Fruit fly (Drosophila melanogaster) whole organism, embryonic: ENCODE data around the gene bark.
A peak's percentile ranks its signal among the peaks of the same experiment; 100 is the strongest.

ENCODE experiments used
- ATbp ChIP-seq: fragments of 200-800 bp; sonication (Bioruptor generic); optimal IDR thresholded peaks from 2 replicates; lab custom pipeline; 2017; ENCODE audit warnings: missing biosample characterization, mild to moderate bottlenecking, missing genetic modification characterization, missing genetic modification reagents
- Ada2b ChIP-seq: fragments of 200-800 bp; sonication (Bioruptor generic); IDR thresholded peaks from 2 replicates; pipeline ENCODE4 v1.3.6; 2022; ENCODE audit warnings: missing biosample characterization, missing genetic modification characterization
- Bdp1 ChIP-seq: fragments of 200-800 bp; sonication (Bioruptor generic); optimal IDR thresholded peaks from 3 replicates; lab custom pipeline; 2016; ENCODE audit warnings: missing biosample characterization, missing genetic modification characterization
- CG12659 ChIP-seq: fragments of 200-800 bp; sonication (Bioruptor generic); optimal IDR thresholded peaks from 3 replicates; lab custom pipeline; 2017; ENCODE audit warnings: mild to moderate bottlenecking, missing biosample characterization, missing genetic modification reagents, missing genetic modification characterization
- CG15011 ChIP-seq: fragments of 200-800 bp; sonication (Bioruptor generic); optimal IDR thresholded peaks from 3 replicates; lab custom pipeline; 2018; ENCODE audit warnings: missing biosample characterization, mild to moderate bottlenecking, missing genetic modification characterization
- CG17361 ChIP-seq: fragments of 200-800 bp; sonication (Bioruptor generic); IDR thresholded peaks from 3 replicates; pipeline ENCODE4 v1.3.6; 2022; ENCODE audit warnings: missing biosample characterization, missing genetic modification characterization
- CG17612 ChIP-seq: fragments of 200-800 bp; sonication (Bioruptor generic); IDR thresholded peaks from 2 replicates; pipeline ENCODE4 v1.3.6; 2022; ENCODE audit warnings: missing biosample characterization, missing genetic modification characterization
- CG17829 ChIP-seq: fragments of 200-800 bp; optimal IDR thresholded peaks from 2 replicates; lab custom pipeline; 2019; ENCODE audit warnings: missing biosample characterization, mild to moderate bottlenecking, missing genetic modification characterization, moderate library complexity
- CG17912 ChIP-seq: fragments of 200-800 bp; sonication (Bioruptor generic); optimal IDR thresholded peaks from 2 replicates; lab custom pipeline; 2018; ENCODE audit warnings: missing biosample characterization, mild to moderate bottlenecking, missing genetic modification characterization
- CG2199 ChIP-seq: fragments of 200-800 bp; sonication (Bioruptor generic); IDR thresholded peaks from 3 replicates; pipeline ENCODE4 v1.3.6; 2022; ENCODE audit warnings: missing biosample characterization, missing genetic modification characterization
- CG30403 ChIP-seq: fragments of 200-800 bp; sonication (Bioruptor generic); optimal IDR thresholded peaks from 3 replicates; lab custom pipeline; 2016; ENCODE audit warnings: missing biosample characterization, missing genetic modification characterization
- CG34224 ChIP-seq: fragments of 200-800 bp; sonication (Bioruptor generic); IDR thresholded peaks from 3 replicates; pipeline ENCODE4 v1.3.6; 2022; ENCODE audit warnings: missing biosample characterization, missing genetic modification characterization; ENCODE audit not compliant: partially characterized antibody
- CG3726 ChIP-seq: fragments of 200-800 bp; sonication (Bioruptor generic); IDR thresholded peaks from 3 replicates; pipeline ENCODE4, ENCODE4 v1.3.6; 2022; ENCODE audit warnings: missing biosample characterization, missing genetic modification characterization
- CG4328 ChIP-seq: fragments of 200-800 bp; sonication (Bioruptor generic); optimal IDR thresholded peaks from 3 replicates; lab custom pipeline; 2017; ENCODE audit warnings: missing biosample characterization, missing genetic modification reagents, missing genetic modification characterization
- CG6254 ChIP-seq: fragments of 200-800 bp; sonication (Bioruptor generic); optimal IDR thresholded peaks from 3 replicates; lab custom pipeline; 2017; ENCODE audit warnings: mild to moderate bottlenecking, missing biosample characterization, missing genetic modification reagents, missing genetic modification characterization
- CG6654 ChIP-seq: fragments of 200-800 bp; sonication (Bioruptor generic); optimal IDR thresholded peaks from 2 replicates; lab custom pipeline; 2017; ENCODE audit warnings: missing biosample characterization, mild to moderate bottlenecking, missing genetic modification characterization
- CG7372 ChIP-seq: fragments of 200-800 bp; sonication (Bioruptor generic); IDR thresholded peaks from 2 replicates; pipeline ENCODE4 v1.3.6; 2022; ENCODE audit warnings: missing biosample characterization, missing genetic modification characterization
- CG8359 ChIP-seq: fragments of 200-800 bp; sonication (Bioruptor generic); optimal IDR thresholded peaks from 2 replicates; lab custom pipeline; 2017; ENCODE audit warnings: missing biosample characterization, mild to moderate bottlenecking, missing genetic modification characterization, borderline replicate concordance
- CG8388 ChIP-seq: fragments of 200-800 bp; sonication (Bioruptor generic); optimal IDR thresholded peaks from 2 replicates; lab custom pipeline; 2019; ENCODE audit warnings: missing biosample characterization, mild to moderate bottlenecking, missing genetic modification characterization, moderate library complexity
- CG8478 ChIP-seq: fragments of >200 bp; optimal IDR thresholded peaks from 2 replicates; lab custom pipeline; 2018
- CG9797 ChIP-seq: fragments of 200-800 bp; sonication (Bioruptor generic); optimal IDR thresholded peaks from 3 replicates; lab custom pipeline; 2018; ENCODE audit warnings: missing biosample characterization, mild to moderate bottlenecking, missing genetic modification characterization
- D ChIP-seq, 2 experiments: fragments of 200-800 bp in 1 of 2; fragments of >200 bp in 1 of 2; sonication (Bioruptor generic) in 1 of 2; optimal IDR thresholded peaks; 2 replicates in 1 of 2; 3 replicates in 1 of 2; lab custom pipeline; 2017; ENCODE audit warnings: mild to moderate bottlenecking in 1 of 2, missing biosample characterization in 1 of 2, missing genetic modification characterization in 1 of 2, missing genetic modification reagents in 1 of 2
- Dek ChIP-seq: fragments of 200-800 bp; sonication (Bioruptor generic); optimal IDR thresholded peaks from 3 replicates; lab custom pipeline; 2019; ENCODE audit warnings: missing biosample characterization, mild to moderate bottlenecking, missing genetic modification characterization, moderate library complexity
- Eip74EF ChIP-seq, 2 experiments: fragments of 200-800 bp in 1 of 2; fragments of >200 bp in 1 of 2; sonication (Bioruptor generic) in 1 of 2; optimal IDR thresholded peaks; 2 replicates each; lab custom pipeline; 2017 to 2019; ENCODE audit warnings: missing biosample characterization in 2 of 2, missing genetic modification characterization in 2 of 2, mild to moderate bottlenecking in 1 of 2, moderate library complexity in 1 of 2
- GATAe ChIP-seq: fragments of 200-800 bp; sonication (Bioruptor generic); conservative IDR thresholded peaks from 2 replicates; pipeline ENCODE4 v1.3.6; 2022; ENCODE audit warnings: missing biosample characterization, missing genetic modification characterization
- HLH4C ChIP-seq: fragments of 200-800 bp; sonication (Bioruptor generic); IDR thresholded peaks from 3 replicates; pipeline ENCODE4 v1.3.6; 2022; ENCODE audit warnings: missing biosample characterization, missing genetic modification characterization; ENCODE audit not compliant: partially characterized antibody
- Hmr ChIP-seq: fragments of 200-800 bp; sonication (Bioruptor generic); optimal IDR thresholded peaks from 3 replicates; lab custom pipeline; 2017; ENCODE audit warnings: mild to moderate bottlenecking, missing biosample characterization, missing genetic modification reagents, missing genetic modification characterization
- Lpt ChIP-seq: fragments of >200 bp; optimal IDR thresholded peaks from 2 replicates; lab custom pipeline; 2018; ENCODE audit warnings: missing biosample characterization, missing genetic modification characterization
- Nf-YB ChIP-seq: fragments of 200-800 bp; sonication (Bioruptor generic); optimal IDR thresholded peaks from 3 replicates; lab custom pipeline; 2019; ENCODE audit warnings: missing biosample characterization, mild to moderate bottlenecking, missing genetic modification characterization, moderate library complexity
- Sin3A ChIP-seq: fragments of >200 bp; optimal IDR thresholded peaks from 2 replicates; lab custom pipeline; 2018
- Sry-β ChIP-seq: fragments of 200-800 bp; sonication (Bioruptor generic); optimal IDR thresholded peaks from 2 replicates; lab custom pipeline; 2018; ENCODE audit warnings: missing biosample characterization, mild to moderate bottlenecking, missing genetic modification characterization, moderate library complexity
- Ssrp ChIP-seq: fragments of 200-800 bp; sonication (Bioruptor generic); optimal IDR thresholded peaks from 2 replicates; lab custom pipeline; 2018; ENCODE audit warnings: missing biosample characterization, mild to moderate bottlenecking, missing genetic modification characterization, moderate library complexity
- Tbp ChIP-seq: fragments of >200 bp; optimal IDR thresholded peaks from 2 replicates; lab custom pipeline; 2018; ENCODE audit warnings: missing biosample characterization, missing genetic modification characterization
- Trl ChIP-seq, 3 experiments: fragments of >200 bp in 2 of 3; fragments of 200-800 bp in 1 of 3; sonication (Bioruptor generic) in 1 of 3; optimal IDR thresholded peaks; 2 replicates in 1 of 3; 3 replicates in 2 of 3; lab custom pipeline; 2016 to 2017; ENCODE audit warnings: missing biosample characterization in 1 of 3, missing genetic modification characterization in 1 of 3
- ase ChIP-seq: fragments of 200-800 bp; sonication (Bioruptor generic); IDR thresholded peaks from 3 replicates; pipeline ENCODE4 v1.3.6; 2022; ENCODE audit warnings: missing biosample characterization, missing genetic modification characterization
- ato ChIP-seq: fragments of 200-800 bp; sonication (Bioruptor generic); IDR thresholded peaks from 2 replicates; pipeline ENCODE4 v1.3.6; 2022; ENCODE audit warnings: missing biosample characterization, missing genetic modification characterization; ENCODE audit not compliant: partially characterized antibody
- gt ChIP-seq: fragments of 200-800 bp; sonication (Bioruptor generic); IDR thresholded peaks from 2 replicates; pipeline ENCODE4 v1.3.6; 2022; ENCODE audit warnings: missing biosample characterization, missing genetic modification characterization
- ken ChIP-seq: fragments of 200-800 bp; sonication (Bioruptor generic); IDR thresholded peaks from 3 replicates; pipeline ENCODE4 v1.3.6; 2022; ENCODE audit warnings: missing biosample characterization, missing genetic modification characterization
- lbe ChIP-seq: fragments of 200-800 bp; sonication (Bioruptor generic); optimal IDR thresholded peaks from 2 replicates; lab custom pipeline; 2016; ENCODE audit warnings: missing biosample characterization, mild to moderate bottlenecking, missing genetic modification characterization
- pfk ChIP-seq: fragments of 200-800 bp; sonication (Bioruptor generic); optimal IDR thresholded peaks from 2 replicates; lab custom pipeline; 2018; ENCODE audit warnings: missing biosample characterization, mild to moderate bottlenecking, missing genetic modification characterization, moderate library complexity
- pnt ChIP-seq: fragments of 200-800 bp; sonication (Bioruptor generic); optimal IDR thresholded peaks from 3 replicates; lab custom pipeline; 2016; ENCODE audit warnings: missing biosample characterization, missing genetic modification characterization
- sug ChIP-seq: fragments of 200-800 bp; optimal IDR thresholded peaks from 2 replicates; lab custom pipeline; 2019; ENCODE audit warnings: missing biosample characterization, mild to moderate bottlenecking, missing genetic modification characterization, moderate library complexity
- tap ChIP-seq: fragments of 200-800 bp; optimal IDR thresholded peaks from 3 replicates; lab custom pipeline; 2019; ENCODE audit warnings: missing biosample characterization, mild to moderate bottlenecking, missing genetic modification characterization, moderate library complexity
- tll ChIP-seq, 2 experiments: fragments of 200-800 bp in 1 of 2; fragments of >200 bp in 1 of 2; sonication (Bioruptor generic) in 1 of 2; optimal IDR thresholded peaks; 2 replicates each; lab custom pipeline; 2017 to 2019; ENCODE audit warnings: missing biosample characterization in 2 of 2, missing genetic modification characterization in 2 of 2, mild to moderate bottlenecking in 1 of 2, moderate library complexity in 1 of 2
- twi ChIP-seq: fragments of 200-800 bp; optimal IDR thresholded peaks from 2 replicates; lab custom pipeline; 2019; ENCODE audit warnings: missing biosample characterization, mild to moderate bottlenecking, missing genetic modification characterization, moderate library complexity
- vvl ChIP-seq: fragments of 200-800 bp; sonication (Bioruptor generic); IDR thresholded peaks from 2 replicates; pipeline ENCODE4 v1.3.6; 2022; ENCODE audit warnings: missing biosample characterization, missing genetic modification characterization
- zen ChIP-seq: fragments of 200-800 bp; sonication (Bioruptor generic); optimal IDR thresholded peaks from 3 replicates; lab custom pipeline; 2018; ENCODE audit warnings: missing biosample characterization, mild to moderate bottlenecking, missing genetic modification characterization, moderate library complexity

Gene bark

dm6 chr2L:3805274-3806196 is 18.6 kb downstream of the bark start (continued):
- TF ChIP-seq Dek (tag; lab: Kevin White, UChicago) (no peak), vvl (GFP tag; lab: Robert Waterston, UW) (peak; percentile 31; the same call in 1 of the 2 replicates), CG17612 (GFP tag; lab: Robert Waterston, UW) (no peak), CG17912 (GFP tag; lab: Kevin White, UChicago) (no peak), Sin3A (lab: Kevin White, UChicago) (no peak), Bdp1 (GFP tag; lab: Kevin White, UChicago) (no peak), CG9797 (no peak), pnt (no peak), CG17829 (tag; lab: Kevin White, UChicago) (no peak), pfk (GFP tag; lab: Kevin White, UChicago) (no peak), CG34224 (GFP tag; lab: Robert Waterston, UW) (no peak), sug (tag; lab: Kevin White, UChicago) (no peak), CG2199 (GFP tag; lab: Robert Waterston, UW) (peak; percentile 68; the same call in 1 of the 3 replicates), Trl (optimal IDR thresholded peaks at IDR 0.05; lab: Kevin White, UChicago) (peak in 1 of 2 experiments; percentile 3), Trl (GFP tag; optimal IDR thresholded peaks at IDR 0.05; lab: Kevin White, UChicago) (no peak), CG4328 (GFP tag; lab: Kevin White, UChicago) (no peak), ken (GFP tag; lab: Robert Waterston, UW) (peak; percentile 43; the same call in 1 of the 3 replicates), D (optimal IDR thresholded peaks at IDR 0.05; lab: Kevin White, UChicago) (no peak), D (GFP tag; optimal IDR thresholded peaks at IDR 0.05; lab: Kevin White, UChicago) (no peak), Hmr (GFP tag; lab: Kevin White, UChicago) (no peak), lbe (GFP tag; lab: Kevin White, UChicago) (no peak), Lpt (no peak), CG17361 (GFP tag; lab: Robert Waterston, UW) (peak; percentile 20; the same call in 2 of the 3 replicates), tll (GFP tag; optimal IDR thresholded peaks at IDR 0.05; lab: Kevin White, UChicago) (no peak), CG12659 (peak; percentile 41), ato (GFP tag; lab: Robert Waterston, UW) (no peak), CG6654 (no peak), Ada2b (GFP tag; lab: Robert Waterston, UW) (no peak; the same call in 1 of the 2 replicates), zen (no peak), HLH4C (GFP tag; lab: Robert Waterston, UW) (0 out of 3 replicates have a peak, but pooled peaks have one; percentile 11), tap (tag; lab: Kevin White, UChicago) (no peak), GATAe (GFP tag; lab: Robert Waterston, UW) (no peak), Sry-β (GFP tag; lab: Kevin White, UChicago) (no peak), Nf-YB (GFP tag; lab: Kevin White, UChicago) (no peak), Eip74EF (GFP tag; optimal IDR thresholded peaks at IDR 0.05; lab: Kevin White, UChicago) (peak in 1 of 2 experiments; percentile 38), ATbp (GFP tag; lab: Kevin White, UChicago) (peak; percentile 25), Tbp (GFP tag; lab: Kevin White, UChicago) (no peak), CG30403 (peak; percentile 43), ase (GFP tag; lab: Robert Waterston, UW) (0 out of 3 replicates have a peak, but pooled peaks have one; percentile 41), CG8359 (GFP tag; lab: Kevin White, UChicago) (no peak), twi (tag; lab: Kevin White, UChicago) (peak; percentile 0), CG8388 (GFP tag; lab: Kevin White, UChicago) (peak; percentile 53), CG6254 (GFP tag; lab: Kevin White, UChicago) (no peak), CG15011 (no peak), Ssrp (tag; lab: Kevin White, UChicago) (peak; percentile 41), CG7372 (no peak), CG8478 (lab: Kevin White, UChicago) (no peak), CG3726 (no peak), gt (GFP tag; lab: Robert Waterston, UW) (no peak)
